Fruit fly (Drosophila melanogaster): ENCODE results near the gene CG4884.

DNA sequence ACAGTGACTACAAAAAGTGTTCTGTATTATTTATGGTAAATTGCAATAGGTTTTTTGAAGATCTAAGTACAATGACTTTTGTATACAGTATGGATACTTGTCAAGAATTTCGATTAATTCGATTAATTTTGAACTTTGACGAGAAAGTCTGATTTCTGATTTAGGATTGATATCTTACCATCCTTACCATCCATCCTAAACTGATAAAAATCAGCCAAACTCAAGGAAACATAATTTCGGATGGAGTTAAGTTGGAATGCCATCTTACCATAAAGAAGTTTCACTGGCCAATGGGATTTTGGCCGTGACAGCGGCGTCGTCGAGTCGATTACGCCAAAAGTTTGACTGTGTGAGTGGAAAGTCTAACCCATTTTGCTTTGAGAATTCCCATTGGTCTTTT lies 31.6 kb upstream of the CG4884 start, which contains the start of gene CG4815:
- TF ChIP-seq insv (optimal IDR thresholded peaks at IDR 0.05) (no peak), psq (optimal IDR thresholded peaks at IDR 0.05) (no peak), ttk (optimal IDR thresholded peaks at IDR 0.05) (no peak)

All from Kc167 (cell line).